Fruit fly (Drosophila melanogaster) whole organism, prepupa: ENCODE measurements around the gene CG9588.

Experiments
- CG10631 ChIP-seq: fragments of 200-800 bp; sonication (Bioruptor generic); optimal IDR thresholded peaks from 2 replicates; lab custom pipeline; 2016; ENCODE audit warnings: missing biosample characterization, missing genetic modification characterization
- CG10669 ChIP-seq: fragments of 200-800 bp; sonication (Bioruptor generic); optimal IDR thresholded peaks from 3 replicates; lab custom pipeline; 2018; ENCODE audit warnings: missing biosample characterization, mild to moderate bottlenecking, missing genetic modification characterization, moderate library complexity
- CG11294 ChIP-seq: fragments of 200-800 bp; sonication (Bioruptor generic); IDR thresholded peaks from 2 replicates; pipeline ENCODE4 v1.3.6; 2022; ENCODE audit warnings: missing biosample characterization, missing genetic modification characterization
- CG11762 ChIP-seq: fragments of 200-800 bp; sonication (Bioruptor generic); optimal IDR thresholded peaks from 3 replicates; lab custom pipeline; 2016; ENCODE audit warnings: missing biosample characterization, missing genetic modification characterization; ENCODE audit not compliant: insufficient read depth
- CG11902 ChIP-seq: fragments of 200-800 bp; sonication (Bioruptor generic); optimal IDR thresholded peaks from 3 replicates; lab custom pipeline; 2016; ENCODE audit warnings: missing biosample characterization, missing genetic modification characterization
- CG15336 ChIP-seq: fragments of 200-800 bp; sonication (Bioruptor generic); IDR thresholded peaks from 2 replicates; pipeline ENCODE4 v1.3.6; 2022; ENCODE audit warnings: missing biosample characterization, missing genetic modification characterization
- CG16779 ChIP-seq: fragments of 200-800 bp; sonication (Bioruptor generic); optimal IDR thresholded peaks from 3 replicates; lab custom pipeline; 2017; ENCODE audit warnings: missing biosample characterization, mild to moderate bottlenecking, missing genetic modification characterization
- CG3032 ChIP-seq: fragments of 200-800 bp; optimal IDR thresholded peaks from 2 replicates; lab custom pipeline; 2019; ENCODE audit warnings: missing biosample characterization, mild to moderate bottlenecking, missing genetic modification characterization, moderate library complexity
- CG31627 ChIP-seq: fragments of 200-800 bp; sonication (Bioruptor generic); optimal IDR thresholded peaks from 3 replicates; lab custom pipeline; 2016; ENCODE audit warnings: missing biosample characterization, missing genetic modification characterization
- CG3919 ChIP-seq: fragments of 200-800 bp; sonication (Bioruptor generic); optimal IDR thresholded peaks from 3 replicates; lab custom pipeline; 2016; ENCODE audit warnings: missing biosample characterization, missing genetic modification characterization
- CG4318 ChIP-seq: fragments of 200-800 bp; sonication (Bioruptor generic); optimal IDR thresholded peaks from 3 replicates; lab custom pipeline; 2017; ENCODE audit warnings: missing biosample characterization, mild to moderate bottlenecking, missing genetic modification characterization
- CG6163 ChIP-seq: fragments of 200-800 bp; sonication (Bioruptor generic); IDR thresholded peaks from 3 replicates; pipeline ENCODE4 v1.3.6; 2022; ENCODE audit warnings: missing biosample characterization, missing genetic modification characterization
- CG6792 ChIP-seq: fragments of 200-800 bp; sonication (Bioruptor generic); optimal IDR thresholded peaks from 3 replicates; lab custom pipeline; 2016; ENCODE audit warnings: missing biosample characterization, missing genetic modification characterization
- CG6854 ChIP-seq: fragments of 200-800 bp; sonication (Bioruptor generic); optimal IDR thresholded peaks from 2 replicates; lab custom pipeline; 2017; ENCODE audit warnings: missing biosample characterization, mild to moderate bottlenecking, missing genetic modification characterization
- CG7368 ChIP-seq: fragments of 200-800 bp; sonication (Bioruptor generic); optimal IDR thresholded peaks from 3 replicates; lab custom pipeline; 2016; ENCODE audit warnings: missing biosample characterization, missing genetic modification characterization
- CG8119 ChIP-seq: fragments of 200-800 bp; sonication (Bioruptor generic); IDR thresholded peaks from 3 replicates; pipeline ENCODE4 v1.3.6; 2022; ENCODE audit warnings: missing biosample characterization, missing genetic modification characterization
- CG8319 ChIP-seq: fragments of 200-800 bp; sonication (Bioruptor generic); optimal IDR thresholded peaks from 3 replicates; lab custom pipeline; 2016; ENCODE audit warnings: missing biosample characterization, missing genetic modification characterization
- CG8632 ChIP-seq: fragments of 200-800 bp; sonication (Bioruptor generic); optimal IDR thresholded peaks from 3 replicates; lab custom pipeline; 2016; ENCODE audit warnings: missing biosample characterization, missing genetic modification characterization
- CG9139 ChIP-seq: fragments of 200-800 bp; sonication (Bioruptor generic); optimal IDR thresholded peaks from 3 replicates; lab custom pipeline; 2017; ENCODE audit warnings: missing biosample characterization, mild to moderate bottlenecking, missing genetic modification characterization
- Ets21C ChIP-seq: fragments of 200-800 bp; sonication (Bioruptor generic); optimal IDR thresholded peaks from 3 replicates; lab custom pipeline; 2016; ENCODE audit warnings: missing biosample characterization, missing genetic modification characterization
- Ets96B ChIP-seq: fragments of 200-800 bp; optimal IDR thresholded peaks from 2 replicates; lab custom pipeline; 2019; ENCODE audit warnings: missing biosample characterization, mild to moderate bottlenecking, missing genetic modification characterization, moderate library complexity
- Gug ChIP-seq: fragments of 200-800 bp; sonication (Bioruptor generic); IDR thresholded peaks from 2 replicates; pipeline ENCODE4 v1.3.6; 2022; ENCODE audit warnings: missing biosample characterization, missing genetic modification characterization
- Hr38 ChIP-seq: sonication (Bioruptor generic); optimal IDR thresholded peaks from 2 replicates; lab custom pipeline; 2016; ENCODE audit warnings: missing biosample characterization, missing genetic modification characterization
- Hr39 ChIP-seq: fragments of 200-800 bp; sonication (Bioruptor generic); optimal IDR thresholded peaks from 2 replicates; lab custom pipeline; 2016; ENCODE audit warnings: missing biosample characterization, missing genetic modification characterization
- Hr4 ChIP-seq: fragments of 200-800 bp; sonication (Bioruptor generic); optimal IDR thresholded peaks from 3 replicates; lab custom pipeline; 2016; ENCODE audit warnings: missing biosample characterization, missing genetic modification characterization
- Met ChIP-seq: fragments of 200-800 bp; sonication (Bioruptor generic); optimal IDR thresholded peaks from 3 replicates; lab custom pipeline; 2016; ENCODE audit warnings: missing biosample characterization, missing genetic modification characterization
- Sox102F ChIP-seq: fragments of 200-800 bp; sonication (Bioruptor generic); optimal IDR thresholded peaks from 2 replicates; lab custom pipeline; 2016; ENCODE audit warnings: missing biosample characterization, mild to moderate bottlenecking, missing genetic modification characterization
- Sox14 ChIP-seq: fragments of 200-800 bp; sonication (Bioruptor generic); optimal IDR thresholded peaks from 3 replicates; lab custom pipeline; 2016; ENCODE audit warnings: missing biosample characterization, missing genetic modification characterization
- Sox15 ChIP-seq: fragments of 200-800 bp; sonication (Bioruptor generic); optimal IDR thresholded peaks from 3 replicates; lab custom pipeline; 2016; ENCODE audit warnings: missing biosample characterization, missing genetic modification characterization
- achi ChIP-seq: fragments of 200-800 bp; sonication (Bioruptor generic); optimal IDR thresholded peaks from 3 replicates; lab custom pipeline; 2016; ENCODE audit warnings: missing biosample characterization, missing genetic modification characterization
- acj6 ChIP-seq: fragments of 200-800 bp; sonication (Bioruptor generic); optimal IDR thresholded peaks from 3 replicates; lab custom pipeline; 2016; ENCODE audit warnings: missing biosample characterization, missing genetic modification characterization
- dac ChIP-seq: fragments of 200-800 bp; sonication (Bioruptor generic); optimal IDR thresholded peaks from 2 replicates; lab custom pipeline; 2017; ENCODE audit warnings: missing biosample characterization, mild to moderate bottlenecking, missing genetic modification characterization
- dsx ChIP-seq: fragments of 200-800 bp; optimal IDR thresholded peaks from 3 replicates; lab custom pipeline; 2019; ENCODE audit warnings: missing biosample characterization, mild to moderate bottlenecking, missing genetic modification characterization, moderate library complexity; ENCODE audit not compliant: poor library complexity, severe bottlenecking
- eg ChIP-seq: fragments of 200-800 bp; sonication (Bioruptor generic); IDR thresholded peaks from 3 replicates; pipeline ENCODE4 v1.3.6; 2022; ENCODE audit warnings: missing biosample characterization, missing genetic modification characterization
- esn ChIP-seq: fragments of 200-800 bp; sonication (Bioruptor generic); optimal IDR thresholded peaks from 2 replicates; lab custom pipeline; 2016; ENCODE audit warnings: missing biosample characterization, mild to moderate bottlenecking, missing genetic modification characterization, moderate library complexity
- fd59A ChIP-seq: fragments of 200-800 bp; sonication (Bioruptor generic); optimal IDR thresholded peaks from 2 replicates; lab custom pipeline; 2017; ENCODE audit warnings: missing biosample characterization, mild to moderate bottlenecking, missing genetic modification characterization, missing genetic modification reagents
- fd85E ChIP-seq: fragments of 200-800 bp; sonication (Bioruptor generic); optimal IDR thresholded peaks from 3 replicates; lab custom pipeline; 2016; ENCODE audit warnings: missing biosample characterization, missing genetic modification characterization
- lz ChIP-seq: fragments of 200-800 bp; sonication (Bioruptor generic); optimal IDR thresholded peaks from 3 replicates; lab custom pipeline; 2016; ENCODE audit warnings: missing biosample characterization, missing genetic modification characterization
- net ChIP-seq: fragments of 200-800 bp; sonication (Bioruptor generic); optimal IDR thresholded peaks from 3 replicates; lab custom pipeline; 2016; ENCODE audit warnings: missing biosample characterization, missing genetic modification characterization
- pdm3 ChIP-seq: fragments of 200-800 bp; sonication (Bioruptor generic); optimal IDR thresholded peaks from 3 replicates; lab custom pipeline; 2016; ENCODE audit warnings: missing biosample characterization, missing genetic modification characterization
- salr ChIP-seq, 2 experiments: fragments of 200-800 bp; sonication (Bioruptor generic); optimal IDR thresholded peaks; 3 replicates each; lab custom pipeline; 2016 to 2018; ENCODE audit warnings: missing biosample characterization in 2 of 2, missing genetic modification characterization in 2 of 2, mild to moderate bottlenecking in 1 of 2
- ss ChIP-seq, 2 experiments: fragments of 200-800 bp; sonication (Bioruptor generic); optimal IDR thresholded peaks; 2 replicates in 1 of 2; 3 replicates in 1 of 2; lab custom pipeline; 2017 to 2018; ENCODE audit warnings: mild to moderate bottlenecking in 2 of 2, missing biosample characterization in 2 of 2, missing genetic modification characterization in 2 of 2, moderate library complexity in 1 of 2
- svp ChIP-seq: fragments of 200-800 bp; sonication (Bioruptor generic); peaks from one replicate; lab custom pipeline; 2016; ENCODE audit warnings: missing biosample characterization, missing genetic modification characterization

Gene CG9588

DNA sequence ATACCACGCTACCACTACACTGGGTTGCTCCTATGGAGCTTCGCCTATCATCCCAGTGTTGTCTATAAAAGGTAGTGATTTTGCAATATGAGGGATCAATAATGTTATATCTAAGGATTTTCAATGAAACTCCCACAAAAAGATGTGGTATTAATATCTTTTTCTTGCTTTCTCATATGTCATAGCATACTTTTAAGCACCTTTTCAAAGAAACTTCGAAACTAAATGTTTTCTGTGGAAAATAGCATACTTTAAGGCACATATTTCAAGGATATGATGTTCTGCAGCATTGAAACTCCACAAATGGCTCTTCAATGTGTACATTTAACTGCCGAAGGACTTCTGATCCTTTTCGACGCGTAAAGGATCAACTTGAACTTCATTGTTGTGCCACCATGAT is 3.6 kb downstream of the CG9588 start:
- TF ChIP-seq Hr38 (GFP tag; lab: Kevin White, UChicago) (no peak), CG16779 (tag; lab: Kevin White, UChicago) (no peak), ss (GFP tag; optimal IDR thresholded peaks at IDR 0.05; lab: Kevin White, UChicago) (no peak), Hr4 (GFP tag; lab: Kevin White, UChicago) (no peak)

DNA sequence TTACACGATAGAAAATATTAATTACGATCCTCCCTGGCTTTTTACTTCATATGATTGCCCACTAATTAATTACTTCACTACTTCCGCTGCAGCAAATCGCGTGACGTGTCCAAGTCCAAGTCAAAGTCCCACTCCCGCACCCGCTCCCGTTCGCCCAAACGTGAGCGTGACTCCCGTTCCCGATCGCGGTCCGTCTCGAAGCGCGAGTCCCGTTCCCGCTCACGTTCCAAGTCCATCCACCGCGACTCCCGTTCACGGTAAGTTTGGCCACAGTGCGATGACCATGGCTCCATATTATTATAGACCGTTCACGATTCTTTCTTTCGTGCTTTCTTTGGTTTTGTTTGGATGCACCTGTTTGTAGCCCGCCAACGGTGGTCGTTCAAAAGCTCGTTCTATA is 10.5 kb downstream of the CG9588 start:
- TF ChIP-seq Hr39 (GFP tag; lab: Kevin White, UChicago) = no peak

DNA sequence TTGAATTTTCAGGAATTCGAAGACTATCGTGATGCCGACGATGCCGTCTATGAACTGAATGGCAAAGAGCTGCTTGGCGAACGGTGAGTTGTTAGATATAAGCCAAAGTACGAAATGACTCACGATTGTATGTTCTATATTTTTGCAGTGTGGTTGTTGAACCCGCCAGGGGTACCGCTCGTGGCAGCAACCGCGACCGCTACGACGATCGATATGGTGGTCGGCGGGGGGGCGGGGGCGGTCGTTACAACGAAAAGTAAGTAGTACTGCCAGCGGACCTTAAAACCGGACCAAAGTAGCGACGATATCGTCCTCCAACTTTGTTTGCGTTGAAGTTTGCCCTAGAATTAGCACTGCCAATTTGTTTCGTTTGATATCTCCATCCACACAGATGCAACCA is 14.3 kb downstream of the CG9588 start:
- TF ChIP-seq net (no peak), CG11902 (GFP tag; lab: Kevin White, UChicago) (no peak), CG11762 (GFP tag; lab: Kevin White, UChicago) (no peak), achi (GFP tag; lab: Kevin White, UChicago) (no peak), svp (GFP tag; lab: Kevin White, UChicago) (no peak), CG3919 (GFP tag; lab: Kevin White, UChicago) (no peak), CG6792 (GFP tag; lab: Kevin White, UChicago) (no peak), pdm3 (no peak), CG11294 (GFP tag; lab: Robert Waterston, UW) (no peak), Ets21C (GFP tag; lab: Kevin White, UChicago) (no peak), CG3032 (no peak), CG4318 (GFP tag; lab: Kevin White, UChicago) (no peak), acj6 (GFP tag; lab: Kevin White, UChicago) (no peak), CG8632 (no peak), dac (GFP tag; lab: Kevin White, UChicago) (no peak), CG8319 (GFP tag; lab: Kevin White, UChicago) (no peak), CG10669 (GFP tag; lab: Kevin White, UChicago) (no peak), esn (GFP tag; lab: Kevin White, UChicago) (no peak), CG15336 (GFP tag; lab: Robert Waterston, UW) (no peak)

DNA sequence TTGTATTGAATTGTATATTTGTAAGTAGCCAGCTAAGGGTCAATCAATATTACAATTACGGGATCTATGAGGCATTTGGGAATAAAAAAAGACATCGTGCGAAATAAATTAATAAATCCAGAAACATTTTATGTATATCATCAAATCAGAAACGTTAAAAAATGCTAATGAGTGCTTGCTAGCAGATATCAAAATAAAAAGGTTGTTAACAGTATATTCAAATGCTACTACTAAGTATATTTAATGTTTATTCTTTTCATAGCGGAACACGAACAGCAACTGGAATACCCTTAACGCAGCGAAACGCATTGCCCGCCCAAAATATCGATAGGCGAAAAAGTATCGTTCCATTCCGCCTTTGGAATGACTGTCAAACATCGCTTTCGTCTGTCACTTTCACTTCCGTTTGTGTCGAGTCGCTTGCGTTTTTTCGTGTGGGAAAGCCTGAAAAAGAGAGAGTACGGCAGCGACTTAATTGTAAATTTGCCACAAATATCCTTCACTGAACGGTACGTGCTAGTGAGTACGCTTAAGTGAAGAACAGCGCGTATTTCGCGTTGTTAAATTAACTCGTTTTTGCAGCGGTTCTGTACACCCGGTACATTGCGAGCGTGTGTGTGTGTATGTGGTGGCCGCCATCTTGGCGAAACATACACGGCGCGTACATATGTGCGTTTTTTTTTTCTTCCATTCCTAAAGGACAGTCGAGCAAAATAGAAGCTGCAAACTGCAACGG is 15.4 kb downstream of the CG9588 start, which contains the start of gene B52:
B52 (plus strand) TSS at position 388 of the 736 bp plus-strand sequence.
- peak; percentile 44; the same call in 1 of the 2 replicates for TF ChIP-seq CG15336 (GFP tag; lab: Robert Waterston, UW)
- no peak for TF ChIP-seq dac (GFP tag; lab: Kevin White, UChicago)
- peak; percentile 68 for TF ChIP-seq lz (GFP tag; lab: Kevin White, UChicago)
- TF ChIP-seq salr (GFP tag; optimal IDR thresholded peaks at IDR 0.05; lab: Kevin White, UChicago) = peak; percentile 30 to 44
- TF ChIP-seq CG6792 (GFP tag; lab: Kevin White, UChicago) = peak; percentile 14
- TF ChIP-seq CG9139 = peak; percentile 59
- no peak for TF ChIP-seq CG8119 (GFP tag; lab: Robert Waterston, UW)
- peak; percentile 64 for TF ChIP-seq fd85E (GFP tag; lab: Kevin White, UChicago)
- no peak for TF ChIP-seq CG10631 (GFP tag; lab: Kevin White, UChicago)
- TF ChIP-seq eg (GFP tag; lab: Robert Waterston, UW) = peak; percentile 62; the same call in 2 of the 3 replicates
- TF ChIP-seq CG7368 (GFP tag; lab: Kevin White, UChicago) = peak; percentile 52
- peak; percentile 66 for TF ChIP-seq CG16779 (tag; lab: Kevin White, UChicago)
- TF ChIP-seq dsx (GFP tag; lab: Kevin White, UChicago) = no peak
- no peak for TF ChIP-seq Gug (GFP tag; lab: Robert Waterston, UW)
- TF ChIP-seq CG11902 (GFP tag; lab: Kevin White, UChicago) = no peak
- TF ChIP-seq Hr39 (GFP tag; lab: Kevin White, UChicago) = peak; percentile 59
- no peak for TF ChIP-seq Hr38 (GFP tag; lab: Kevin White, UChicago)
- peak; percentile 61 for TF ChIP-seq Met (GFP tag; lab: Kevin White, UChicago)
- TF ChIP-seq fd59A = peak; percentile 2
- peak; percentile 48 for TF ChIP-seq Sox14 (GFP tag; lab: Kevin White, UChicago)
- TF ChIP-seq svp (GFP tag; lab: Kevin White, UChicago) = peak; percentile 45
- peak; percentile 26 for TF ChIP-seq Sox15 (GFP tag; lab: Kevin White, UChicago)
- peak; percentile 66 for TF ChIP-seq CG31627 (GFP tag; lab: Kevin White, UChicago)
- TF ChIP-seq CG3919 (GFP tag; lab: Kevin White, UChicago) = peak; percentile 69
- TF ChIP-seq CG8319 (GFP tag; lab: Kevin White, UChicago) = peak; percentile 22
- TF ChIP-seq Ets96B (tag; lab: Kevin White, UChicago) = peak; percentile 3
- peak; percentile 70 for TF ChIP-seq Sox102F
- TF ChIP-seq Ets21C (GFP tag; lab: Kevin White, UChicago) = peak; percentile 11
- TF ChIP-seq Hr4 (GFP tag; lab: Kevin White, UChicago) = peak; percentile 22
- TF ChIP-seq CG10669 (GFP tag; lab: Kevin White, UChicago) = peak; percentile 37
- TF ChIP-seq esn (GFP tag; lab: Kevin White, UChicago) = peak; percentile 75
- peak; percentile 83 for TF ChIP-seq CG6854 (GFP tag; lab: Kevin White, UChicago)
- peak; percentile 58; the same call in 1 of the 3 replicates for TF ChIP-seq CG6163
